Worm (Caenorhabditis elegans): Measurements from ENCODE around the gene spp-30.

The spp-30 gene

DNA sequence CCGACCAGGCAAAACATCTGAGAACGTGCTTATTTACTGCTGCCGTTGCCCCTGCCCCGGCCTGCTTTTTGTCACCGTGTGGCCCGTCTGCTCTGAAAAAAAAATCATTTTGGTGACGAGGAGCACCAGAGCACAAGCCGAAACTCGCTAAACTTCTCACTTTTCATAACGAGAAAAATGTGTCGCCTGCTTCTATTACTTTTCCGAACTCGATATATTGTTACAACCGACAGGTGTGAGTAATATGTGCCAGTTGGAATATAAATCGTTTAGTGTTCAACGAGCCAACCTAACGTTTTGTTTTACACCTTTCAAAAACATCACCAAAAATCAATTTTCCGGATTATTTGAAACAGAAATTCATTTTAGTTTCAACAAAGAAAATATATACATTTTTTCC, 9.2 kb upstream of the spp-30 start:
- TF ChIP-seq hlh-1 (tag; optimal IDR thresholded peaks at IDR 0.05) = peak; percentile 27
- TF ChIP-seq unc-39 (tag; optimal IDR thresholded peaks at IDR 0.05) = no peak

DNA sequence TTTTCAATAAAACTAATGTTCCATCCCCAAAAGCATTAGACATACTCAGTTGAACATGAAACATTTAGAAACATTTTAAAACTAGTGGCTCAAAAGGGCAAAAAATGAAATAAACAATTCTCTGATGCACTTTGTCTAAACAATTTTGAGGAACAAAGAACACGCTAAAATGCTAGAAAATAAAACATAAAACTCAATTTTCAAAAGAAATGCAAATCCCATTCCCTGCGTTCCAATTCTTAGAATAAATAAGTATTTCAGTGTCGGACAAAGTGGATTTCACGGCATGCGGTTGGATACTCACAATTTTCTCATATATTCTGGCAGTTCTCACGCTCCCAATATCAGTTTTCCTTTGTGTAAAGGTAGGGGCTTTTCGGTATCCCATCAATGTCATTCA, 4.8 kb upstream of the spp-30 start:
- no peak for TF ChIP-seq pha-4 (tag; optimal IDR thresholded peaks at IDR 0.05)
- TF ChIP-seq ces-1 (GFP tag; optimal IDR thresholded peaks at IDR 0.05) = peak; percentile 33
- no peak for TF ChIP-seq zip-8 (tag; optimal IDR thresholded peaks at IDR 0.05)
- TF ChIP-seq nhr-76 (tag; optimal IDR thresholded peaks at IDR 0.05) = no peak
- no peak for TF ChIP-seq sem-2 (GFP tag; optimal IDR thresholded peaks at IDR 0.05)

DNA sequence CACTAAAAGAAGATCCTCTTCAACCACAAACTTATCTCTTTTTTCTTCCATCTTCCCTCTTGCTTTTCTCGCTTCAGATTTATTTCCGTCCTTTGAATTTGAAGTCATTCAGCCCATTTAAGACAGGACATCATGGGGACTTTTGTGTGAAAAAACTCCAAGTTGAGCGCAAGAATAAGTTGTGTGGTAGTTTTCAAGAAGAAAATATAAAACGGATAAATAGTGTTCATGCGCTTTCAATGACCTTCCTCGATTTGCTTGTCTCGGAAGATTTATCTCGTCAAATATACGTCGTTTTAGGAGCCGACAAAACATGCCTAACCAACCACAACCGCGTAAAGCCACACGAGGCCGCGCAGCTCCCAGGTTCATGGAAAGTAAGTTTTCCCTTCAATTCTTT, 3.6 kb upstream of the spp-30 start, which contains the start of gene sto-6:
sto-6 (plus strand) TSS at position 301 of the 400 bp plus-strand sequence.
- TF ChIP-seq lsy-2 (tag; optimal IDR thresholded peaks at IDR 0.05) (no peak), sptf-1 (tag; optimal IDR thresholded peaks at IDR 0.05) (no peak), flh-1 (GFP tag; optimal IDR thresholded peaks at IDR 0.05) (no peak), zip-8 (tag; optimal IDR thresholded peaks at IDR 0.05) (no peak), nhr-28 (tag; optimal IDR thresholded peaks at IDR 0.05) (no peak), unc-39 (tag; optimal IDR thresholded peaks at IDR 0.05) (no peak), M03D4.4 (tag; optimal IDR thresholded peaks at IDR 0.05) (no peak), ceh-43 (GFP tag; optimal IDR thresholded peaks at IDR 0.05) (no peak), tbx-8 (GFP tag; optimal IDR thresholded peaks at IDR 0.05) (no peak), lin-13 (tag; optimal IDR thresholded peaks at IDR 0.05) (no peak), nhr-12 (tag; optimal IDR thresholded peaks at IDR 0.05) (no peak), bed-3 (GFP tag; optimal IDR thresholded peaks at IDR 0.05) (no peak), blmp-1 (tag; optimal IDR thresholded peaks at IDR 0.05) (no peak), mls-2 (tag; optimal IDR thresholded peaks at IDR 0.05) (no peak), ham-2 (GFP tag; optimal IDR thresholded peaks at IDR 0.05) (no peak), mep-1 (tag; optimal IDR thresholded peaks at IDR 0.05) (no peak), unc-120 (tag; optimal IDR thresholded peaks at IDR 0.05; ENCODE audit: poor library complexity, severe bottlenecking) (no peak), unc-62 (GFP tag; optimal IDR thresholded peaks at IDR 0.05) (no peak), elt-3 (tag; optimal IDR thresholded peaks at IDR 0.05) (no peak)

DNA sequence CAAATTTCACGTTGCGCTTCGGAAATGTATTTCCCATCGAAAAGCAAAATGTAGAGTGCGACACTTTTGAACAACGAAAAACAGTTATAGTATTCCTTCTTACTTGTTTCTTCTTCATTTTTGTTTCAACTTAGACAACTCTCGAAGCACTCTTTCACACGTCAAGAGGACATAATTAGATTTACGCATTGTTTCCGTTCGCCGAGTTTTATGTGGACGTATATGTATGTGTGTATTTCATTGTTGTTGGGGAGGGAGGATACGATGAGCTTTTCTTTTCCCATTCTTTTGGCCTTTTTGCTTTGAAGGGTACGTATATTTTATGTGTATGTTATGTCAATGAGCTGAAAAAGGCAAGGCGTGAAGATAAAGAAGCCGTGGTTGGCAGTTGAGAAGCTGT, 2.0 kb upstream of the spp-30 start:
- TF ChIP-seq mls-2 (tag; optimal IDR thresholded peaks at IDR 0.05) (no peak), ces-1 (GFP tag; optimal IDR thresholded peaks at IDR 0.05) (peak; percentile 89)

DNA sequence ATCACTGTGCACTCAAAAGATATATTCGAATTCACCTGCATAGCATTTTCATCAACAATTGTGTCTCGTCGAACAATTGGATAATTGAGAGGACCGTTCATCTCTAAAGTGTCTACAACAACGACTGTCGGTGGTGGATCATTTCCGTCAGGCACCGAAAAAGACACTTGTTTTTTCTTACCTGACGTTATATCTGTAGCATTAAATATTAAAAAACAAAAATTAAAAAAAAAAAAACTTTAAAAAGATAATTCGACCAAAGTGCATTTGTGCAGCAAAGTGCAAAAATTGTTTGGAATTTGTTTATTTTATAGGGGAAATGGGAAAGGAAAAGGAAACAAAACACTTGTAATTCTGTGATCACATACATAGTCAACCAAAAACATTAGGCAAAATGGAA, 1.5 kb downstream of the spp-30 start, which contains the start of gene twk-44:
twk-44 (minus strand) TSS at position 101 of the 400 bp plus-strand sequence.
- TF ChIP-seq pha-4 (tag; optimal IDR thresholded peaks at IDR 0.05) (no peak), snpc-4 (tag; optimal IDR thresholded peaks at IDR 0.05) (no peak), nhr-76 (tag; optimal IDR thresholded peaks at IDR 0.05) (no peak), nhr-2 (tag; optimal IDR thresholded peaks at IDR 0.05) (no peak), elt-1 (tag; optimal IDR thresholded peaks at IDR 0.05; ENCODE audit: borderline replicate concordance, insufficient read depth) (no peak), lin-32 (GFP tag; optimal IDR thresholded peaks at IDR 0.05) (no peak), ceh-83 (GFP tag; optimal IDR thresholded peaks at IDR 0.05) (no peak), lsy-2 (tag; optimal IDR thresholded peaks at IDR 0.05) (no peak), cnd-1 (tag; optimal IDR thresholded peaks at IDR 0.05) (no peak), mep-1 (tag; optimal IDR thresholded peaks at IDR 0.05) (no peak), blmp-1 (tag; optimal IDR thresholded peaks at IDR 0.05) (no peak), unc-120 (tag; optimal IDR thresholded peaks at IDR 0.05; ENCODE audit: poor library complexity, severe bottlenecking) (no peak), hlh-1 (tag; optimal IDR thresholded peaks at IDR 0.05) (no peak), unc-62 (GFP tag; optimal IDR thresholded peaks at IDR 0.05) (no peak), bed-3 (GFP tag; optimal IDR thresholded peaks at IDR 0.05) (no peak), ceh-43 (GFP tag; optimal IDR thresholded peaks at IDR 0.05) (no peak), ztf-11 (tag; optimal IDR thresholded peaks at IDR 0.05) (no peak)

DNA sequence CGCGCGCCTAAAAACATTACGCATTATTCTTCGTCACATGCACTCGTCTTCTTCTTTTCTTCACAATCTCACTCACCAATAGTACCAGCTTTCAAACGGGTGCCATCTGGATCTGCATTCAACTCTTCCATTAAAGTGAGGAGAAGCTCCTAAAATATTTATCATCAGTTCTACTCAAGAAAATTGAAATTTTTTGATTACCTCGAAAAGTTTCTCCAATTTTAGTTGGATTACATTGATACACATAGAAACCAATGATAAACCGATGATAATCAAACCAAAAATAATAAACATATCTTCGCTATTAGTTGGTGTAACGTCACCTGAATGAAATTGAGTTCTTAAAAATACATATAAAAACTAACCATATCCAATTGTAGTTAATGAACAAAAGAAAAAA, 3.9 kb downstream of the spp-30 start:
- TF ChIP-seq drap-1 (GFP tag; optimal IDR thresholded peaks at IDR 0.05) = no peak
- no peak for TF ChIP-seq flh-1 (GFP tag; optimal IDR thresholded peaks at IDR 0.05)
- no peak for TF ChIP-seq mls-2 (tag; optimal IDR thresholded peaks at IDR 0.05)
- no peak for TF ChIP-seq ham-2 (GFP tag; optimal IDR thresholded peaks at IDR 0.05)
- TF ChIP-seq elt-3 (tag; optimal IDR thresholded peaks at IDR 0.05) = no peak
- TF ChIP-seq lin-13 (tag; optimal IDR thresholded peaks at IDR 0.05) = no peak
- TF ChIP-seq unc-120 (tag; optimal IDR thresholded peaks at IDR 0.05; ENCODE audit: poor library complexity, severe bottlenecking) = no peak
- TF ChIP-seq unc-62 (GFP tag; optimal IDR thresholded peaks at IDR 0.05) = no peak
- no peak for TF ChIP-seq snpc-4 (tag; optimal IDR thresholded peaks at IDR 0.05)
- TF ChIP-seq ces-1 (GFP tag; optimal IDR thresholded peaks at IDR 0.05) = no peak
- no peak for TF ChIP-seq M03D4.4 (tag; optimal IDR thresholded peaks at IDR 0.05)

All from whole organism, mixed stage, embryonic.